Fruit fly (Drosophila melanogaster) whole organism, embryonic: ENCODE results near the gene CG15199.

Experiments
- CG4854 ChIP-seq: fragments of 200-800 bp; sonication (Bioruptor generic); optimal IDR thresholded peaks from 2 replicates; lab custom pipeline; 2016; ENCODE audit warnings: missing biosample characterization, missing genetic modification characterization, inconsistent platforms
- CG6654 ChIP-seq: fragments of 200-800 bp; sonication (Bioruptor generic); optimal IDR thresholded peaks from 2 replicates; lab custom pipeline; 2017; ENCODE audit warnings: missing biosample characterization, mild to moderate bottlenecking, missing genetic modification characterization
- CG8388 ChIP-seq: fragments of 200-800 bp; sonication (Bioruptor generic); optimal IDR thresholded peaks from 2 replicates; lab custom pipeline; 2019; ENCODE audit warnings: missing biosample characterization, mild to moderate bottlenecking, missing genetic modification characterization, moderate library complexity
- CkIIα-i1 ChIP-seq: fragments of 200-800 bp; sonication (Bioruptor generic); IDR thresholded peaks from 2 replicates; pipeline ENCODE4 v1.3.6; 2022; ENCODE audit warnings: missing biosample characterization, missing genetic modification characterization
- Lpt ChIP-seq: fragments of >200 bp; optimal IDR thresholded peaks from 2 replicates; lab custom pipeline; 2018; ENCODE audit warnings: missing biosample characterization, missing genetic modification characterization
- amos ChIP-seq: fragments of 200-800 bp; sonication (Bioruptor generic); IDR thresholded peaks from 2 replicates; pipeline ENCODE4 v1.3.6; 2022; ENCODE audit warnings: missing biosample characterization, missing genetic modification characterization; ENCODE audit not compliant: partially characterized antibody
- ap ChIP-seq: fragments of 200-800 bp; sonication (Bioruptor generic); IDR thresholded peaks from 2 replicates; pipeline ENCODE4 v1.3.6; 2022; ENCODE audit warnings: missing biosample characterization, missing genetic modification characterization
- crc ChIP-seq: fragments of 200-800 bp; sonication (Bioruptor generic); optimal IDR thresholded peaks from 2 replicates; lab custom pipeline; 2016; ENCODE audit warnings: missing biosample characterization, missing genetic modification characterization
- da ChIP-seq: fragments of 200-800 bp; sonication (Bioruptor generic); optimal IDR thresholded peaks from 2 replicates; lab custom pipeline; 2016; ENCODE audit warnings: missing biosample characterization, missing genetic modification characterization
- maf-S ChIP-seq: fragments of 200-800 bp; sonication (Bioruptor generic); optimal IDR thresholded peaks from 2 replicates; lab custom pipeline; 2016; ENCODE audit warnings: missing biosample characterization, missing genetic modification characterization
- ro ChIP-seq: fragments of 200-800 bp; sonication (Bioruptor generic); IDR thresholded peaks from 2 replicates; pipeline ENCODE4 v1.3.6; 2022; ENCODE audit warnings: missing biosample characterization, missing genetic modification characterization
- sim ChIP-seq: fragments of 200-800 bp; sonication (Bioruptor generic); IDR thresholded peaks from 2 replicates; pipeline ENCODE4 v1.3.6; 2022; ENCODE audit warnings: missing biosample characterization, missing genetic modification characterization
- tio ChIP-seq: fragments of 200-800 bp; sonication (Bioruptor generic); optimal IDR thresholded peaks from 2 replicates; lab custom pipeline; 2017; ENCODE audit warnings: missing biosample characterization, missing genetic modification characterization, inconsistent platforms

DNA sequence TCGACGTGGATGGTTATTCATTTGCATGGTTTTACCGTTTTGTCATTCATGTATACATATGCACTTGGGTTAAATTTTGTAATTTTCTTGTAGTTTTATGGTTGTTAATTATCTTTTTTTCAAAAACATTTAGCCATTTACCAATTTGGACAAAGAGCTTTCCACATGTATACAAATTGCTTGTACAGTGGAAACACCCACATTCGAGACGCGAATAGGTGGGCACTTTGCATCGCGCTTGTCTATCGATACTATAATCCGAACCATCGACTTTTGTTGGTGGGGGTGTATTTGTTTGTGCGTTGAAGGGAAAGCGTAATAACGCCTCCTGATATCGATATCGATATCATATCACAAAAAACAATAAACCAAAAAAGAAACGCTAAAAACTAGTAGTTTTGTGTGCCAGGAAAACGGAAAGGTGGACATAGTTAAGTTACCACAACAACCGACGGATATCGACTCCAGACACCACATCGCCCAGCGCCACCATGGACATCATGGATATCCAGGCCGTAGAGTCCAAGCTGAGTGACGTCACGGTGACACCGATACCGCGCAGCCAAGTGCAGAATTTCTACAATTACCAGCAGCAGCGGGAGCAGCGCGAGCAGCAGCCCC is 4.0 kb downstream of the CG15199 start, which contains the start of gene CDK2AP1:
- TF ChIP-seq sim (GFP tag; lab: Robert Waterston, UW) (no peak), ro (GFP tag; lab: Robert Waterston, UW) (no peak), da (GFP tag; lab: Kevin White, UChicago) (no peak), Lpt (GFP tag; lab: Kevin White, UChicago) (no peak), CG8388 (GFP tag; lab: Kevin White, UChicago) (no peak), CG4854 (GFP tag; lab: Kevin White, UChicago) (no peak), crc (GFP tag; lab: Kevin White, UChicago) (no peak), tio (GFP tag; lab: Kevin White, UChicago) (no peak), maf-S (GFP tag; lab: Kevin White, UChicago) (peak; percentile 10), amos (peak; percentile 80), CG6654 (GFP tag; lab: Kevin White, UChicago) (no peak), ap (GFP tag; lab: Robert Waterston, UW) (no peak), CkIIα-i1 (no peak)
